Worm (Caenorhabditis elegans): ENCODE results near the gene T23D5.8.

ce11 chrV:15704745-15705144 is 43.5 kb downstream of the T23D5.8 start, which contains the start of gene twk-34:
- TF ChIP-seq hmg-4 (GFP tag; optimal IDR thresholded peaks at IDR 0.05): no peak
- no peak for TF ChIP-seq ets-7 (tag; optimal IDR thresholded peaks at IDR 0.05)
- no peak for TF ChIP-seq flt-1 (GFP tag; IDR thresholded peaks at IDR 0.05)
- TF ChIP-seq aly-1 (tag; optimal IDR thresholded peaks at IDR 0.05): no peak
- no peak for TF ChIP-seq scrt-1 (GFP tag; IDR thresholded peaks at IDR 0.05)
- no peak for TF ChIP-seq sea-1 (GFP tag; conservative IDR thresholded peaks at IDR 0.05)
- TF ChIP-seq ceh-36 (tag; optimal IDR thresholded peaks at IDR 0.05): no peak
- TF ChIP-seq ama-1 (optimal IDR thresholded peaks at IDR 0.05): no peak
- no peak for TF ChIP-seq pes-1 (GFP tag; IDR thresholded peaks at IDR 0.05)
- no peak for TF ChIP-seq F13C5.2 (tag; optimal IDR thresholded peaks at IDR 0.05)
